Fruit fly (Drosophila melanogaster) Kc167 (cell line): ENCODE measurements around the gene Mst36Fb.

Experiments used
- h ChIP-seq: fragments of >200 bp; optimal IDR thresholded peaks from 3 replicates; lab custom pipeline; 2018; ENCODE audit warnings: missing external identifiers
- psq ChIP-seq: fragments of >200 bp; optimal IDR thresholded peaks from 2 replicates; lab custom pipeline; 2017; ENCODE audit warnings: missing external identifiers
- ttk ChIP-seq: sonication (Bioruptor generic); optimal IDR thresholded peaks from 2 replicates; lab custom pipeline; 2017; ENCODE audit warnings: missing external identifiers

- TF ChIP-seq psq (lab: Kevin White, UChicago) (no peak), ttk (lab: Kevin White, UChicago) (no peak), h (lab: Kevin White, UChicago) (no peak)
Measured at dm6 chr2L:18623435-18623834, 51.5 kb downstream of the Mst36Fb start.
